Fruit fly (Drosophila melanogaster): ENCODE results near the gene nes.

The nes gene

DNA sequence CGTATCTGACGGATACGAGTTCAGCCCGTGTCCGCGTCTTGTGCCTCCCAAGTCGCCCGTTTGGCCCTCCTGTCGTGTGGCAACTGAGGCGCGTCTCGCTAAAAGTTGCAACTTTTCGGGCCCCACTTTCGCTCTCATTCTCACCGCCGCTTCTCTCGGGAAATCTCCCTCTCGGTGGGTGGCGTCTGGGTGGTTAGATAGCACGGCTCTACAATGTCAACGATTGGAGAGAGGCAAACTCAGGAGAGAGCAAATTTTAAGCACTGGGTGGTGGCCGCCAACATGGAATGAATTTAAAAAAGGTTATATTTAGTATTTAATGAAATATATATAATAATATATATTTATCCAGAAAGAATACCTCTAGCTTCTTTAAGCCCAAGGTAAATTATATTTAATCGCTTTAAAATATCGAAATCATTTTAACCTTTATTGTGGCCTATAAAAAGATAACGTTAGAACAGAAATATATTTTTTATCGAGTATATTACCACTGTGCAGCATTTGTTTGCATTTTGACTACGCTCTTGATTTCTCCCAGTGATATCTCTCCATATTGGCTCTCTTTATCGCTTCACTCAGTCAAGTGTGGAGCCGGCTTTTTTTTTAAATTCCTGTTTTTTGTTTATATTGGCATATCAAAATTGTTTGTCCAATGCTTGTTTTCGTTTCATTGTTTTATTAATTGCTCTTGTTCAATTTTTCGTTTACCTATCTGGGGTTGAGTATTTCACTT is 32.1 kb upstream of the nes start, which contains the start of gene Gbs-76A (continued):
- TF ChIP-seq Bdp1 (GFP tag; optimal IDR thresholded peaks at IDR 0.05) (no peak), CG4730 (GFP tag; IDR thresholded peaks at IDR 0.05) (peak; percentile 42; the same call in 1 of the 2 replicates), usp (GFP tag; optimal IDR thresholded peaks at IDR 0.05) (no peak), wek (GFP tag; optimal IDR thresholded peaks at IDR 0.05) (no peak), psq (GFP tag; optimal IDR thresholded peaks at IDR 0.05) (peak; percentile 10), CG10462 (GFP tag; optimal IDR thresholded peaks at IDR 0.05) (peak; percentile 1), CG34376 (GFP tag; optimal IDR thresholded peaks at IDR 0.05) (peak; percentile 51), tin (GFP tag; optimal IDR thresholded peaks at IDR 0.05) (peak; percentile 42), corto (GFP tag; optimal IDR thresholded peaks at IDR 0.05) (peak; percentile 78), CG34422 (GFP tag; IDR thresholded peaks at IDR 0.05) (peak; percentile 81), crc (GFP tag; optimal IDR thresholded peaks at IDR 0.05) (no peak), Camta (GFP tag; optimal IDR thresholded peaks at IDR 0.05) (peak; percentile 1), Hmr (GFP tag; optimal IDR thresholded peaks at IDR 0.05) (peak; percentile 90), Sry-δ (GFP tag; optimal IDR thresholded peaks at IDR 0.05) (no peak), bigmax (GFP tag; optimal IDR thresholded peaks at IDR 0.05) (no peak), Antp (GFP tag; optimal IDR thresholded peaks at IDR 0.05) (no peak), mld (GFP tag; IDR thresholded peaks at IDR 0.05; ENCODE audit: partially characterized antibody) (no peak), gt (GFP tag; IDR thresholded peaks at IDR 0.05) (no peak), CG7839 (tag; optimal IDR thresholded peaks at IDR 0.05) (peak; percentile 91), Abd-B (GFP tag; optimal IDR thresholded peaks at IDR 0.05) (peak; percentile 79), Lhr (GFP tag; optimal IDR thresholded peaks at IDR 0.05) (peak; percentile 28), CG7987 (GFP tag; optimal IDR thresholded peaks at IDR 0.05) (peak; percentile 24), eve (GFP tag; optimal IDR thresholded peaks at IDR 0.05) (peak in 1 of 2 experiments; percentile 81), Fer3 (tag; optimal IDR thresholded peaks at IDR 0.05) (peak; percentile 85), Max (GFP tag; optimal IDR thresholded peaks at IDR 0.05) (peak; percentile 38), CG18011 (GFP tag; optimal IDR thresholded peaks at IDR 0.05) (peak; percentile 47), CG4424 (GFP tag; optimal IDR thresholded peaks at IDR 0.05) (peak; percentile 64), aop (GFP tag; IDR thresholded peaks at IDR 0.05) (no peak), chn (GFP tag; optimal IDR thresholded peaks at IDR 0.05) (no peak), Hmx (GFP tag; optimal IDR thresholded peaks at IDR 0.05) (no peak), CG3838 (GFP tag; optimal IDR thresholded peaks at IDR 0.05) (no peak), insv (GFP tag; optimal IDR thresholded peaks at IDR 0.05) (peak in 1 of 2 experiments; percentile 38), E2f2 (GFP tag; IDR thresholded peaks at IDR 0.05) (peak; percentile 67; the same call in 1 of the 2 replicates), NfI (GFP tag; optimal IDR thresholded peaks at IDR 0.05) (peak; percentile 79), CG4404 (GFP tag; IDR thresholded peaks at IDR 0.05) (peak; percentile 53), pb (GFP tag; optimal IDR thresholded peaks at IDR 0.05) (no peak), NK7.1 (GFP tag; optimal IDR thresholded peaks at IDR 0.05) (no peak), ftz-f1 (GFP tag; optimal IDR thresholded peaks at IDR 0.05) (no peak), CG31224 (GFP tag; IDR thresholded peaks at IDR 0.05) (peak; percentile 53), Blimp-1 (GFP tag; optimal IDR thresholded peaks at IDR 0.05) (peak; percentile 73), dan (GFP tag; IDR thresholded peaks at IDR 0.05) (no peak), Fer1 (GFP tag; optimal IDR thresholded peaks at IDR 0.05) (peak; percentile 91), B-H1 (GFP tag; IDR thresholded peaks at IDR 0.05) (peak; percentile 71), odd (GFP tag; optimal IDR thresholded peaks at IDR 0.05) (peak; percentile 83), CG17385 (GFP tag; optimal IDR thresholded peaks at IDR 0.05) (peak; percentile 85), CG12219 (GFP tag; optimal IDR thresholded peaks at IDR 0.05) (peak; percentile 60), CG2120 (GFP tag; optimal IDR thresholded peaks at IDR 0.05) (peak; percentile 66), MBD-R2 (GFP tag; IDR thresholded peaks at IDR 0.05) (peak; percentile 39), CG8290 (GFP tag; optimal IDR thresholded peaks at IDR 0.05) (no peak), CG8290 (tag; optimal IDR thresholded peaks at IDR 0.05) (peak in 1 of 2 experiments; percentile 13)

Data from whole organism, embryonic.